Worm (Caenorhabditis elegans) whole organism, midembryonic: ENCODE results near the gene C53B7.2.

Source experiments
- cog-1 ChIP-seq: sonication (generic microtip); optimal IDR thresholded peaks from 2 replicates; lab custom pipeline; 2016; ENCODE audit warnings: missing genetic modification characterization, missing compliant biosample characterization
- flt-1 ChIP-seq: fragments of 200-800 bp; sonication (Bioruptor generic); IDR thresholded peaks from 2 replicates; pipeline ENCODE4 v1.3.6; 2022; ENCODE audit warnings: missing genetic modification characterization, missing compliant biosample characterization
- klf-2 ChIP-seq: fragments of 200-800 bp; sonication (Bioruptor generic); conservative IDR thresholded peaks from 2 replicates; pipeline ENCODE4 v1.3.6; 2022; ENCODE audit warnings: missing genetic modification reagents, missing genetic modification characterization, missing compliant biosample characterization
- med-1 ChIP-seq: sonication (generic microtip); optimal IDR thresholded peaks from 2 replicates; lab custom pipeline; 2017; ENCODE audit warnings: missing genetic modification characterization, mild to moderate bottlenecking, missing compliant biosample characterization, antibody characterized with exemption, missing genetic modification reagents; ENCODE audit not compliant: insufficient read depth
- tab-1 ChIP-seq: fragments of 200-800 bp; sonication (Bioruptor generic); IDR thresholded peaks from 2 replicates; pipeline ENCODE4 v1.3.6; 2022; ENCODE audit warnings: missing genetic modification characterization, missing compliant biosample characterization
- ztf-23 ChIP-seq: fragments of 200-800 bp; sonication (Bioruptor generic); IDR thresholded peaks from 2 replicates; pipeline ENCODE4 v1.3.6; 2022; ENCODE audit warnings: missing genetic modification reagents, missing genetic modification characterization, missing compliant biosample characterization
- ztf-29 ChIP-seq: fragments of 200-800 bp; sonication (Bioruptor generic); IDR thresholded peaks from 2 replicates; pipeline ENCODE4 v1.3.6; 2022; ENCODE audit warnings: missing genetic modification reagents, missing genetic modification characterization, missing compliant biosample characterization

DNA sequence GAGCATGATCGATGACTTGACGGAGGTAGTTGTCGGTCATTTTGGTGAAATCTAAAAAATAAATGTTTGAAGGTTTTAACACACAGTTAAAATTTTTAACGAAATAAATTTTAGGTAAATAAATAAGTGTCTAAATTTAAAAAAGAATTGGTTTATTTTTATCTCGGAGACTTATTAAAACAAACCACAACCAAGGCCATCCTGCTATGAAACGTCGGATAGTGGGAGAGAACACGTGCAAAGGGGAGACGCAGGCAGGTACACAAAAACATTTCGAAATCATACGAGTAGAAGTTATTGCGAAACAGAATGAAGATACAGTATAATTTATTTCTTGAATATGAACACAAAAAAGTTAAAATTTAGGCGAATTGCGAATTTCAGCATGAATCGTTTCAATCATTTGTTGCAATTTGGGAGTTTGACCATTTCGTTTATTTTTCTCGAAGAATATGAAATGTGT, 9.9 kb upstream of the C53B7.2 start, which contains the start of gene F41B4.3:
- TF ChIP-seq tab-1 (GFP tag; lab: Robert Waterston, UW) (no peak), flt-1 (GFP tag; lab: Robert Waterston, UW) (no peak), klf-2 (GFP tag; lab: Robert Waterston, UW) (no peak), med-1 (no peak), ztf-29 (GFP tag; lab: Robert Waterston, UW) (no peak), ztf-23 (GFP tag; lab: Robert Waterston, UW) (no peak), cog-1 (tag; lab: Kevin White, UChicago) (no peak)
